Worm (Caenorhabditis elegans): ENCODE data around the gene taf-10.

taf-10 gene

DNA sequence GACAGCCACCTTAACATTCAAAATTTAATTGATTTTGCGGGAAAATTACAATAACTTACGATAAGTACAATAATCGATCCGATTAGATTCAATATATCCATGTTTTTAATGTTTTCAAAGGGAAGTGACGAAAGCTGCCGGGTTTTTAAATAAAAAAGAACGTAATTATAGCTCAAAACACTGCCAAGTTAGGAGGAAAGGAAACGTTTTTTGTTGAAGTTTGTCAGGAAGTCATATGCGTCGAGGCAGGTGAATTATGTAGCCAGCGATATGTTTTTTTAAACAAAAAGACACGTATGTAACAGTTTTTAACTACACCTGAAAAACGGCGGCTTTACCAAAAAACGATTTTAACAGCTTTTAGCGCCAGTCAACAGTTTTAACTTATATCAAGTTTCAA is 21.3 kb upstream of the taf-10 start, which contains the start of gene srx-73:
Gene srx-73, minus strand, starts transcription at position 101 of the 400 bp plus-strand sequence.
- TF ChIP-seq ceh-36 (tag; optimal IDR thresholded peaks at IDR 0.05) (no peak), aly-1 (tag; optimal IDR thresholded peaks at IDR 0.05) (no peak), tbx-11 (GFP tag; IDR thresholded peaks at IDR 0.05) (no peak), ama-1 (optimal IDR thresholded peaks at IDR 0.05) (no peak), tbx-37 (GFP tag; conservative IDR thresholded peaks at IDR 0.05) (no peak), hmg-4 (GFP tag; optimal IDR thresholded peaks at IDR 0.05) (no peak), scrt-1 (GFP tag; IDR thresholded peaks at IDR 0.05) (no peak), ets-7 (tag; optimal IDR thresholded peaks at IDR 0.05) (no peak), hmbx-1 (tag; optimal IDR thresholded peaks at IDR 0.05) (no peak), ceh-13 (GFP tag; optimal IDR thresholded peaks at IDR 0.05) (no peak), hnd-1 (tag; optimal IDR thresholded peaks at IDR 0.05) (no peak), flt-1 (GFP tag; IDR thresholded peaks at IDR 0.05) (no peak), F13C5.2 (tag; optimal IDR thresholded peaks at IDR 0.05) (no peak), pes-1 (GFP tag; IDR thresholded peaks at IDR 0.05) (no peak), tra-4 (tag; optimal IDR thresholded peaks at IDR 0.05) (no peak), sea-1 (GFP tag; conservative IDR thresholded peaks at IDR 0.05) (no peak)

ce11 chrV:4667062-4667461 is 19.8 kb upstream of the taf-10 start:
- no peak for TF ChIP-seq tra-4 (tag; optimal IDR thresholded peaks at IDR 0.05)
- peak; percentile 19 for TF ChIP-seq aly-1 (tag; optimal IDR thresholded peaks at IDR 0.05)

- TF ChIP-seq hmbx-1 (tag; optimal IDR thresholded peaks at IDR 0.05) (no peak), ama-1 (optimal IDR thresholded peaks at IDR 0.05) (no peak), scrt-1 (GFP tag; IDR thresholded peaks at IDR 0.05) (no peak), ets-7 (tag; optimal IDR thresholded peaks at IDR 0.05) (no peak), hnd-1 (tag; optimal IDR thresholded peaks at IDR 0.05) (no peak), tra-4 (tag; optimal IDR thresholded peaks at IDR 0.05) (no peak), hmg-4 (GFP tag; optimal IDR thresholded peaks at IDR 0.05) (no peak)
Measured at ce11 chrV:4668636-4669035, 18.3 kb upstream of the taf-10 start, which contains the start of gene srx-77. TSS of gene srx-77 (minus strand) at chrV:4668736.

- TF ChIP-seq aly-1 (tag; optimal IDR thresholded peaks at IDR 0.05) (no peak), F13C5.2 (tag; optimal IDR thresholded peaks at IDR 0.05) (no peak), pes-1 (GFP tag; IDR thresholded peaks at IDR 0.05) (no peak), tbx-37 (GFP tag; conservative IDR thresholded peaks at IDR 0.05) (no peak), sea-1 (GFP tag; conservative IDR thresholded peaks at IDR 0.05) (no peak), scrt-1 (GFP tag; IDR thresholded peaks at IDR 0.05) (no peak), ets-7 (tag; optimal IDR thresholded peaks at IDR 0.05) (no peak), tra-4 (tag; optimal IDR thresholded peaks at IDR 0.05) (no peak), hmbx-1 (tag; optimal IDR thresholded peaks at IDR 0.05) (no peak), hmg-4 (GFP tag; optimal IDR thresholded peaks at IDR 0.05) (no peak), hnd-1 (tag; optimal IDR thresholded peaks at IDR 0.05) (no peak), ceh-13 (GFP tag; optimal IDR thresholded peaks at IDR 0.05) (no peak), ama-1 (optimal IDR thresholded peaks at IDR 0.05) (no peak), B0310.2 (tag; optimal IDR thresholded peaks at IDR 0.05) (no peak), tbx-11 (GFP tag; IDR thresholded peaks at IDR 0.05) (no peak)
Measured at ce11 chrV:4672487-4672886, 14.4 kb upstream of the taf-10 start, which contains the start of gene K03B4.9. TSS of gene K03B4.9 (minus strand) at chrV:4672587.

DNA sequence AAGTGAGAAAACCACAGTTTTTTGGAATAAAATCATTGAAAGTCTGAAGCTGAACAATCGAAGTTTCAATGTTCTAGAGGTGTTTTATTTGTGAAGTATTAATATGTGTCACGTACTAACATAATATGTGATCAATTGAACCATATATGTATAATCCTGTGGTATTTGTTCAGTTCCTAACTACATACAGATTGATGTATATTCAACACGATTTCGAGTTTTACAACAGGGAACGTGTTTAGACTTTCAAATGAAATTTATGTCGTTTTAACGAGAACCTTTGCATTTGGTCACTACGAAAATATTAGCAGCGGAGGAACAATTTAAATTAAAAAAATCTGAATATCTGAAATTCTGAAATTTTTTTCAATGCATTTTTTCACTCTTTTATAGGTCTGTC is 12.4 kb upstream of the taf-10 start, which contains the start of gene K03B4.8:
Gene K03B4.8, minus strand, starts transcription at position 101 of the 400 bp plus-strand sequence.
- TF ChIP-seq scrt-1 (GFP tag; IDR thresholded peaks at IDR 0.05) (no peak), flt-1 (GFP tag; IDR thresholded peaks at IDR 0.05) (no peak), ceh-36 (tag; optimal IDR thresholded peaks at IDR 0.05) (no peak), F13C5.2 (tag; optimal IDR thresholded peaks at IDR 0.05) (no peak)

DNA sequence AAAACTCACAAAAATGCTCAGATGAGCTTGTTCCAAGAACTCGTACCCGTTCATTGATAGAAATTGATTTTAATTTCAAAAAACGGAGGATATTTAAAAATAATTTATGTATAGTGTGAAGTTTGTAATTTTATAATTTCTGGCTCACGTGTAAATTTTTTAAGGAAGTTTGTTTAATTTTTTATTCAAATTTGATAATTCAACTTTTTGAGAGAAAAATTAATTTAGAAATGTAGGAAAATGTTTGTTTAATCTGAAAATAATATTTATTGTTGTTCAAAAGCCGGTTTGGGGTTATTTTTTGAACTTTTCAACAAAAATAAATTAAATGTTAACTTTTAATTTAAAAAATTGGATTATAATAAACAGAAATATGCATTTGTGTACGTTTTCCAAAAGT is 10.8 kb upstream of the taf-10 start, which contains the start of gene K03B4.6:
Gene K03B4.6, minus strand, starts transcription at position 101 of the 400 bp plus-strand sequence.
- TF ChIP-seq ceh-36 (tag; optimal IDR thresholded peaks at IDR 0.05) (no peak), ets-7 (tag; optimal IDR thresholded peaks at IDR 0.05) (no peak), tbx-37 (GFP tag; conservative IDR thresholded peaks at IDR 0.05) (no peak), B0310.2 (tag; optimal IDR thresholded peaks at IDR 0.05) (no peak), aly-1 (tag; optimal IDR thresholded peaks at IDR 0.05) (no peak), pes-1 (GFP tag; IDR thresholded peaks at IDR 0.05) (no peak)

DNA sequence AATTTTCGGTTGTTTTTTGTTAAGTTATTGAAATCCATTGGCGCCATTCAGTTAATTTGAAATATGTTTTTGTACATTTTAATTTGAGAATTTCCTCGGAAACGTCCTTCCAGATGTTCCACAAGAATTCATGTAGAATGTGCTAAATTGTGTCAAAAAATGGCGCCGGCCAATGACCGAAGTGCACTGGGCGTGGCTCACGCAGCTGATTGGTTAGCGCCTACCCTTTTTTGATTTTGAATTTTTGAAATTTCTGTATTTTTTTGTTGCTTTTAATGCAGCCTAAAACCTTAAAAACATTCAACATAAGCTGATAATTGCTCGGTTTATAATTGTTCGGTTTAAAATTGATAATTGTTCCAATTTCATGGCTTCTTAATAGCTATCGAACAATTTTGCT is 10.1 kb upstream of the taf-10 start:
- TF ChIP-seq tbx-37 (GFP tag; conservative IDR thresholded peaks at IDR 0.05) (no peak), F13C5.2 (tag; optimal IDR thresholded peaks at IDR 0.05) (no peak), flt-1 (GFP tag; IDR thresholded peaks at IDR 0.05) (no peak), tra-4 (tag; optimal IDR thresholded peaks at IDR 0.05) (no peak), hmbx-1 (tag; optimal IDR thresholded peaks at IDR 0.05) (no peak), ama-1 (optimal IDR thresholded peaks at IDR 0.05) (no peak), pes-1 (GFP tag; IDR thresholded peaks at IDR 0.05) (no peak), aly-1 (tag; optimal IDR thresholded peaks at IDR 0.05) (no peak), hmg-4 (GFP tag; optimal IDR thresholded peaks at IDR 0.05) (no peak), scrt-1 (GFP tag; IDR thresholded peaks at IDR 0.05) (no peak), ceh-36 (tag; optimal IDR thresholded peaks at IDR 0.05) (no peak), hnd-1 (tag; optimal IDR thresholded peaks at IDR 0.05) (no peak), sea-1 (GFP tag; conservative IDR thresholded peaks at IDR 0.05) (no peak), ceh-13 (GFP tag; optimal IDR thresholded peaks at IDR 0.05) (no peak), ets-7 (tag; optimal IDR thresholded peaks at IDR 0.05) (no peak), B0310.2 (tag; optimal IDR thresholded peaks at IDR 0.05) (no peak), tbx-11 (GFP tag; IDR thresholded peaks at IDR 0.05) (no peak)

ce11 chrV:4681670-4682069 is 5.2 kb upstream of the taf-10 start, which contains the start of gene K03B4.4:
TSS of gene K03B4.4 (plus strand) at chrV:4681970.
- TF ChIP-seq pes-1 (GFP tag; IDR thresholded peaks at IDR 0.05) = no peak
- no peak for TF ChIP-seq flt-1 (GFP tag; IDR thresholded peaks at IDR 0.05)
- TF ChIP-seq ets-7 (tag; optimal IDR thresholded peaks at IDR 0.05) = no peak
- no peak for TF ChIP-seq tra-4 (tag; optimal IDR thresholded peaks at IDR 0.05)
- TF ChIP-seq ceh-36 (tag; optimal IDR thresholded peaks at IDR 0.05) = no peak
- TF ChIP-seq ceh-13 (GFP tag; optimal IDR thresholded peaks at IDR 0.05) = no peak
- no peak for TF ChIP-seq hnd-1 (tag; optimal IDR thresholded peaks at IDR 0.05)
- no peak for TF ChIP-seq B0310.2 (tag; optimal IDR thresholded peaks at IDR 0.05)
- TF ChIP-seq F13C5.2 (tag; optimal IDR thresholded peaks at IDR 0.05) = no peak
- no peak for TF ChIP-seq hmbx-1 (tag; optimal IDR thresholded peaks at IDR 0.05)
